Fruit fly (Drosophila melanogaster) whole organism, embryonic: ENCODE results near the gene Ttc19.

ENCODE experiments used
- Asciz ChIP-seq: fragments of 200-800 bp; sonication (Bioruptor generic); optimal IDR thresholded peaks from 2 replicates; lab custom pipeline; 2017; ENCODE audit warnings: missing biosample characterization, mild to moderate bottlenecking, missing genetic modification characterization, missing genetic modification reagents
- Atf-2 ChIP-seq: fragments of 200-800 bp; sonication (Bioruptor generic); optimal IDR thresholded peaks from 2 replicates; lab custom pipeline; 2016; ENCODE audit warnings: missing biosample characterization, missing genetic modification characterization
- CG13123 ChIP-seq: fragments of 200-800 bp; sonication (Bioruptor generic); optimal IDR thresholded peaks from 2 replicates; lab custom pipeline; 2016; ENCODE audit warnings: missing biosample characterization, missing genetic modification characterization
- CG14667 ChIP-seq: fragments of 200-800 bp; sonication (Bioruptor generic); IDR thresholded peaks from 2 replicates; pipeline ENCODE4 v1.3.6; 2022; ENCODE audit warnings: missing biosample characterization, missing genetic modification characterization
- CG17186 ChIP-seq: fragments of 200-800 bp; sonication (Bioruptor generic); optimal IDR thresholded peaks from 3 replicates; lab custom pipeline; 2017; ENCODE audit warnings: missing biosample characterization, missing genetic modification reagents, missing genetic modification characterization
- CG17568 ChIP-seq: fragments of 200-800 bp; sonication (Bioruptor generic); optimal IDR thresholded peaks from 2 replicates; lab custom pipeline; 2018; ENCODE audit warnings: missing biosample characterization, mild to moderate bottlenecking, missing genetic modification characterization, moderate library complexity
- CG17829 ChIP-seq: fragments of 200-800 bp; optimal IDR thresholded peaks from 2 replicates; lab custom pipeline; 2019; ENCODE audit warnings: missing biosample characterization, mild to moderate bottlenecking, missing genetic modification characterization, moderate library complexity
- CG18262 ChIP-seq: fragments of 200-800 bp; optimal IDR thresholded peaks from 3 replicates; lab custom pipeline; 2019; ENCODE audit warnings: missing biosample characterization, mild to moderate bottlenecking, missing genetic modification characterization, moderate library complexity
- CG18619 ChIP-seq: fragments of 200-800 bp; sonication (Bioruptor generic); optimal IDR thresholded peaks from 3 replicates; lab custom pipeline; 2017; ENCODE audit warnings: missing biosample characterization, mild to moderate bottlenecking, missing genetic modification characterization
- CG2678 ChIP-seq: fragments of 200-800 bp; sonication (Bioruptor generic); optimal IDR thresholded peaks from 3 replicates; lab custom pipeline; 2019; ENCODE audit warnings: missing biosample characterization, mild to moderate bottlenecking, missing genetic modification characterization, moderate library complexity
- CG30020 ChIP-seq: fragments of 200-800 bp; optimal IDR thresholded peaks from 2 replicates; lab custom pipeline; 2019; ENCODE audit warnings: missing biosample characterization, mild to moderate bottlenecking, missing genetic modification characterization, moderate library complexity
- CG3163 ChIP-seq: fragments of 200-800 bp; sonication (Bioruptor generic); optimal IDR thresholded peaks from 3 replicates; lab custom pipeline; 2016; ENCODE audit warnings: missing biosample characterization, missing genetic modification characterization
- CG3407 ChIP-seq: fragments of 200-800 bp; sonication (Bioruptor generic); optimal IDR thresholded peaks from 2 replicates; lab custom pipeline; 2018; ENCODE audit warnings: missing biosample characterization, mild to moderate bottlenecking, missing genetic modification characterization
- CG6683 ChIP-seq: fragments of 200-800 bp; sonication (Bioruptor generic); optimal IDR thresholded peaks from 2 replicates; lab custom pipeline; 2017; ENCODE audit warnings: missing biosample characterization, mild to moderate bottlenecking, missing genetic modification characterization, missing genetic modification reagents
- CG9215 ChIP-seq: fragments of 200-800 bp; sonication (Bioruptor generic); IDR thresholded peaks from 2 replicates; pipeline ENCODE4 v1.3.6; 2022; ENCODE audit warnings: missing biosample characterization, missing genetic modification characterization
- CG9932 ChIP-seq: fragments of 200-800 bp; sonication (Bioruptor generic); IDR thresholded peaks from 2 replicates; pipeline ENCODE4 v1.3.6; 2022; ENCODE audit warnings: missing biosample characterization, missing genetic modification characterization
- CrebB ChIP-seq: fragments of 200-800 bp; sonication (Bioruptor generic); optimal IDR thresholded peaks from 3 replicates; lab custom pipeline; 2018; ENCODE audit warnings: missing biosample characterization, mild to moderate bottlenecking, missing genetic modification characterization
- Dref ChIP-seq: fragments of 200-800 bp; sonication (Bioruptor generic); IDR thresholded peaks from 2 replicates; pipeline ENCODE4 v1.3.6; 2022; ENCODE audit warnings: missing biosample characterization, missing genetic modification characterization
- Elba2 ChIP-seq: fragments of 200-800 bp; sonication (Bioruptor generic); optimal IDR thresholded peaks from 3 replicates; lab custom pipeline; 2016; ENCODE audit warnings: missing biosample characterization, missing genetic modification characterization
- Ets65A ChIP-seq: fragments of 200-800 bp; sonication (Bioruptor generic); peaks from one replicate; lab custom pipeline; 2016; ENCODE audit warnings: missing biosample characterization, missing genetic modification characterization
- HHEX ChIP-seq: fragments of 200-800 bp; sonication (Bioruptor generic); optimal IDR thresholded peaks from 3 replicates; lab custom pipeline; 2017; ENCODE audit warnings: missing biosample characterization, mild to moderate bottlenecking, missing genetic modification characterization, missing genetic modification reagents
- Hmr ChIP-seq: fragments of 200-800 bp; sonication (Bioruptor generic); optimal IDR thresholded peaks from 3 replicates; lab custom pipeline; 2017; ENCODE audit warnings: mild to moderate bottlenecking, missing biosample characterization, missing genetic modification reagents, missing genetic modification characterization
- Hr78 ChIP-seq, 2 experiments: fragments of 200-800 bp in 1 of 2; fragments of >200 bp in 1 of 2; sonication (Bioruptor generic) in 1 of 2; optimal IDR thresholded peaks; 2 replicates each; lab custom pipeline; 2017 to 2019; ENCODE audit warnings: missing biosample characterization in 2 of 2, missing genetic modification characterization in 2 of 2, mild to moderate bottlenecking in 1 of 2, moderate library complexity in 1 of 2
- MESR4 ChIP-seq: fragments of 200-800 bp; sonication (Bioruptor generic); optimal IDR thresholded peaks from 2 replicates; lab custom pipeline; 2018; ENCODE audit warnings: missing biosample characterization, mild to moderate bottlenecking, missing genetic modification characterization, moderate library complexity
- Mes4 ChIP-seq: fragments of 200-800 bp; sonication (Bioruptor generic); optimal IDR thresholded peaks from 2 replicates; lab custom pipeline; 2016; ENCODE audit warnings: missing biosample characterization, missing genetic modification characterization
- Mrtf ChIP-seq: fragments of 200-800 bp; sonication (Bioruptor generic); IDR thresholded peaks from 3 replicates; pipeline ENCODE4 v1.3.6; 2022; ENCODE audit warnings: missing biosample characterization, missing genetic modification characterization
- NK7.1 ChIP-seq: fragments of 200-800 bp; sonication (Bioruptor generic); optimal IDR thresholded peaks from 3 replicates; lab custom pipeline; 2016; ENCODE audit warnings: missing biosample characterization, missing genetic modification characterization
- Sin3A ChIP-seq: fragments of >200 bp; optimal IDR thresholded peaks from 2 replicates; lab custom pipeline; 2018
- Sox102F ChIP-seq: fragments of 200-800 bp; sonication (Bioruptor generic); optimal IDR thresholded peaks from 2 replicates; lab custom pipeline; 2018; ENCODE audit warnings: missing biosample characterization, mild to moderate bottlenecking, missing genetic modification characterization, moderate library complexity
- YL-1 ChIP-seq: fragments of 200-800 bp; sonication (Bioruptor generic); optimal IDR thresholded peaks from 3 replicates; lab custom pipeline; 2017; ENCODE audit warnings: missing biosample characterization, mild to moderate bottlenecking, missing genetic modification characterization
- abd-A ChIP-seq: fragments of 200-800 bp; sonication (Bioruptor generic); optimal IDR thresholded peaks from 3 replicates; lab custom pipeline; 2019; ENCODE audit warnings: missing biosample characterization, mild to moderate bottlenecking, missing genetic modification characterization, moderate library complexity
- amos ChIP-seq: fragments of 200-800 bp; sonication (Bioruptor generic); IDR thresholded peaks from 2 replicates; pipeline ENCODE4 v1.3.6; 2022; ENCODE audit warnings: missing biosample characterization, missing genetic modification characterization; ENCODE audit not compliant: partially characterized antibody
- bowl ChIP-seq: fragments of 200-800 bp; sonication (Bioruptor generic); IDR thresholded peaks from 2 replicates; pipeline ENCODE4 v1.3.6; 2022; ENCODE audit warnings: missing biosample characterization, missing genetic modification characterization
- btn ChIP-seq: fragments of 200-800 bp; sonication (Bioruptor generic); optimal IDR thresholded peaks from 2 replicates; lab custom pipeline; 2016; ENCODE audit warnings: missing biosample characterization, missing genetic modification characterization
- cato ChIP-seq: fragments of 200-800 bp; sonication (Bioruptor generic); optimal IDR thresholded peaks from 2 replicates; lab custom pipeline; 2016; ENCODE audit warnings: missing biosample characterization, missing genetic modification characterization, borderline replicate concordance
- caup ChIP-seq: fragments of 200-800 bp; sonication (Bioruptor generic); optimal IDR thresholded peaks from 3 replicates; lab custom pipeline; 2017; ENCODE audit warnings: missing biosample characterization, mild to moderate bottlenecking, missing genetic modification characterization, moderate library complexity; ENCODE audit not compliant: severe bottlenecking
- cg ChIP-seq: fragments of 200-800 bp; sonication (Bioruptor generic); optimal IDR thresholded peaks from 3 replicates; lab custom pipeline; 2019; ENCODE audit warnings: missing biosample characterization, mild to moderate bottlenecking, missing genetic modification characterization, moderate library complexity
- dan ChIP-seq: fragments of 200-800 bp; sonication (Bioruptor generic); IDR thresholded peaks from 2 replicates; pipeline ENCODE4 v1.3.6; 2022; ENCODE audit warnings: missing biosample characterization, missing genetic modification characterization
- gt ChIP-seq: fragments of 200-800 bp; sonication (Bioruptor generic); IDR thresholded peaks from 2 replicates; pipeline ENCODE4 v1.3.6; 2022; ENCODE audit warnings: missing biosample characterization, missing genetic modification characterization
- hbn ChIP-seq: fragments of 200-800 bp; sonication (Bioruptor generic); IDR thresholded peaks from 2 replicates; pipeline ENCODE4 v1.3.6; 2022; ENCODE audit warnings: missing biosample characterization, missing genetic modification characterization; ENCODE audit not compliant: partially characterized antibody
- hkb ChIP-seq, 2 experiments: fragments of 200-800 bp in 1 of 2; fragments of >200 bp in 1 of 2; sonication (Bioruptor generic) in 1 of 2; IDR thresholded peaks in 1 of 2; optimal IDR thresholded peaks in 1 of 2; 2 replicates each; pipeline versions ENCODE4 v1.3.6 to Lab custom; 2017 to 2022; ENCODE audit warnings: missing biosample characterization in 1 of 2, missing genetic modification characterization in 1 of 2
- odd ChIP-seq: fragments of 200-800 bp; sonication (Bioruptor generic); optimal IDR thresholded peaks from 2 replicates; lab custom pipeline; 2017; ENCODE audit warnings: missing biosample characterization, mild to moderate bottlenecking, missing genetic modification characterization
- pfk ChIP-seq: fragments of 200-800 bp; sonication (Bioruptor generic); optimal IDR thresholded peaks from 2 replicates; lab custom pipeline; 2018; ENCODE audit warnings: missing biosample characterization, mild to moderate bottlenecking, missing genetic modification characterization, moderate library complexity
- repo ChIP-seq: fragments of 200-800 bp; sonication (Bioruptor generic); optimal IDR thresholded peaks from 2 replicates; lab custom pipeline; 2016; ENCODE audit warnings: missing biosample characterization, missing genetic modification characterization
- row ChIP-seq: fragments of 200-800 bp; sonication (Bioruptor generic); IDR thresholded peaks from 3 replicates; pipeline ENCODE4 v1.3.6; 2022; ENCODE audit warnings: missing biosample characterization, missing genetic modification characterization
- slbo ChIP-seq: fragments of 200-800 bp; sonication (Bioruptor generic); IDR thresholded peaks from 2 replicates; pipeline ENCODE4 v1.3.6; 2022; ENCODE audit warnings: missing biosample characterization, missing genetic modification characterization
- stc ChIP-seq: fragments of 200-800 bp; sonication (Bioruptor generic); IDR thresholded peaks from 2 replicates; pipeline ENCODE4 v1.3.6; 2022; ENCODE audit warnings: missing biosample characterization, missing genetic modification characterization
- tap ChIP-seq: fragments of 200-800 bp; optimal IDR thresholded peaks from 3 replicates; lab custom pipeline; 2019; ENCODE audit warnings: missing biosample characterization, mild to moderate bottlenecking, missing genetic modification characterization, moderate library complexity
- tio ChIP-seq: fragments of 200-800 bp; sonication (Bioruptor generic); optimal IDR thresholded peaks from 2 replicates; lab custom pipeline; 2017; ENCODE audit warnings: missing biosample characterization, missing genetic modification characterization, inconsistent platforms
- toy ChIP-seq: fragments of 200-800 bp; sonication (Bioruptor generic); IDR thresholded peaks from 2 replicates; pipeline ENCODE4 v1.3.6; 2022; ENCODE audit warnings: missing biosample characterization, missing genetic modification characterization
- twi ChIP-seq: fragments of 200-800 bp; optimal IDR thresholded peaks from 2 replicates; lab custom pipeline; 2019; ENCODE audit warnings: missing biosample characterization, mild to moderate bottlenecking, missing genetic modification characterization, moderate library complexity

Ttc19 gene

dm6 chr2L:19041590-19041989, 3.4 kb downstream of the Ttc19 start, which contains the start of gene Catsup (continued):
- no peak for TF ChIP-seq toy (GFP tag; lab: Robert Waterston, UW)
- no peak for TF ChIP-seq CG17568 (GFP tag; lab: Kevin White, UChicago)
- TF ChIP-seq CG30020 (tag; lab: Kevin White, UChicago), result peak; percentile 78
- TF ChIP-seq caup (GFP tag; lab: Kevin White, UChicago), result no peak
- no peak for TF ChIP-seq repo
- no peak for TF ChIP-seq CG17186
- no peak for TF ChIP-seq CG2678
- TF ChIP-seq amos (GFP tag; lab: Robert Waterston, UW), result peak; percentile 59
- TF ChIP-seq abd-A, result no peak
- no peak for TF ChIP-seq CG18262
- no peak for TF ChIP-seq tap (tag; lab: Kevin White, UChicago)
- no peak for TF ChIP-seq Hmr (GFP tag; lab: Kevin White, UChicago)
- TF ChIP-seq MESR4 (GFP tag; lab: Kevin White, UChicago), result peak; percentile 54
- TF ChIP-seq CG9215, result no peak
- no peak for TF ChIP-seq dan (GFP tag; lab: Robert Waterston, UW)
- TF ChIP-seq hbn, result peak; percentile 67
- no peak for TF ChIP-seq Ets65A (GFP tag; lab: Kevin White, UChicago)
- no peak for TF ChIP-seq tio (GFP tag; lab: Kevin White, UChicago)
- TF ChIP-seq pfk, result no peak
- no peak for TF ChIP-seq stc (GFP tag; lab: Robert Waterston, UW)
- TF ChIP-seq hkb (optimal IDR thresholded peaks at IDR 0.05; lab: Kevin White, UChicago), result no peak
- TF ChIP-seq hkb (GFP tag; IDR thresholded peaks at IDR 0.05; lab: Robert Waterston, UW), result no peak
- TF ChIP-seq Sin3A, result peak; percentile 20
- no peak for TF ChIP-seq cg (GFP tag; lab: Kevin White, UChicago)
- TF ChIP-seq CG3407 (GFP tag; lab: Kevin White, UChicago), result no peak
- TF ChIP-seq Atf-2 (GFP tag; lab: Kevin White, UChicago), result no peak
- no peak for TF ChIP-seq CG3163 (GFP tag; lab: Kevin White, UChicago)
- no peak for TF ChIP-seq CG9932 (GFP tag; lab: Robert Waterston, UW)
- TF ChIP-seq CG6683, result no peak
- peak; percentile 69 for TF ChIP-seq Dref (GFP tag; lab: Robert Waterston, UW)
- TF ChIP-seq CG13123 (GFP tag; lab: Kevin White, UChicago), result no peak
- no peak for TF ChIP-seq Mes4 (GFP tag; lab: Kevin White, UChicago)
- TF ChIP-seq HHEX (GFP tag; lab: Kevin White, UChicago), result no peak
- peak; percentile 14; the same call in 1 of the 3 replicates for TF ChIP-seq row (GFP tag; lab: Robert Waterston, UW)
- no peak for TF ChIP-seq Mrtf (GFP tag; lab: Robert Waterston, UW)
- no peak for TF ChIP-seq CG14667
- TF ChIP-seq bowl (GFP tag; lab: Robert Waterston, UW), result no peak
- TF ChIP-seq Sox102F, result no peak
- TF ChIP-seq twi, result no peak
- peak; percentile 52 for TF ChIP-seq YL-1 (GFP tag; lab: Kevin White, UChicago)
- TF ChIP-seq Asciz (GFP tag; lab: Kevin White, UChicago), result no peak
- no peak for TF ChIP-seq gt (GFP tag; lab: Robert Waterston, UW)
- TF ChIP-seq btn (GFP tag; lab: Kevin White, UChicago), result no peak
- TF ChIP-seq NK7.1, result no peak
- TF ChIP-seq CG17829 (tag; lab: Kevin White, UChicago), result no peak
- TF ChIP-seq slbo, result no peak
- no peak for TF ChIP-seq Hr78 (GFP tag; optimal IDR thresholded peaks at IDR 0.05; lab: Kevin White, UChicago)
- TF ChIP-seq CG18619 (GFP tag; lab: Kevin White, UChicago), result no peak
- no peak for TF ChIP-seq Elba2 (GFP tag; lab: Kevin White, UChicago)
- no peak for TF ChIP-seq CrebB (tag; lab: Kevin White, UChicago)
- no peak for TF ChIP-seq cato
- no peak for TF ChIP-seq odd (GFP tag; lab: Kevin White, UChicago)
